Worm (Caenorhabditis elegans): ENCODE results near the gene str-181.

The str-181 gene

DNA sequence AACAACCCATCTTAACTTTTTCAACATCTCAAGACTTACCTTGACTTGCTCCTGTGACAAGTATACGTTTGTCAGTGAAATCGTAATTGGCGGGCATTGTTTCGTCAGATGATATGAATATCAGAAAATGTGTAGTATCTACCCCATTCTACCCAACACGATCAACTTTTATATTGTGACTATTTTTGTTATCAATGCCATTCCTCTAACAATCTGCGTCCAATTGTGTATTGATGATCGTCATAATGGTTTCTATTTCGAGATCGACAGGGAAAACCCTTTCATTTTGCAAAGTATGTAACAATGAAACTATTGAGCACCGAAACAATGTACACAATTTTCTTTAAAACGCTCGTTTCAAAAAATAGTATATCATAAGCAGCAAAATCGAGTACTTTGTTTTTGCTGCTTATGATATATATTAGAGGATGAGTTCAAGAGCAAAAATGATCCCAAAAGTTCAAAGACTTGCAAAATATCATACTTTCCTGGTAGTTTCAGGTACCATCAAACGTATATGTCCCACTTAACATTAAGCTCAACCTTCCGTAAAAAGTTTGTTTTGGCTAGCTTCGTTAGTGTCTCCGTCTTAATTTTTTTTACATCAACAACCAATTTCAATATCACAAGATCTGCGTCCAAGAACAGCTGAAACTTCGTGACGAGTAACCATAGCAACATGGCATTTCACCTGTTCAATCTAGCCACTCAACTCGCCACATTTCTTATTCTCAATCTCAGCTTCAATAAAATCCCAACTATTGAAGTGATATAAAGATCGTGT, 15.1 kb upstream of the str-181 start, which contains the start of the genes dhs-21 and xbx-9:
Gene dhs-21, minus strand, starts transcription at position 181 of the 784 bp plus-strand sequence.
Gene xbx-9, plus strand, starts transcription at position 734 of the 784 bp plus-strand sequence.
- TF ChIP-seq unc-62 (GFP tag; optimal IDR thresholded peaks at IDR 0.05), result no peak

DNA sequence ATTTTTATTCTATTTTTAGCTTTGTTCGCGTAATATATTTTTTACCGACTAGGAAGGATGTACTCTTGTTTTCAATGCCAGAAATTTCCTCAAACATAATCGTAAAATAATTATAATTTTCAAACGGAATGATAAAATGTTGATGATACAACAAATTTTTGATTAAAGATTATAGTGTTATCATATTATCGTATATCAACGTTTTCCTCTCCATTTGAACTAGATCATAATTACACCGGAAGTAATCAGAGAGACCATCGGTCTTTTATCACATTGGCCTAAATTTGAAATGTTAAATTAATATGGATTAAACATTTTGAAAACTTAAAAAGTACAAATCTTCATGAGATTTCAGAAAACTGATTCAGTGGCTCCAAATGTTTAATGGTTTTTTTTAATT, 14.2 kb upstream of the str-181 start:
- TF ChIP-seq unc-62 (GFP tag; optimal IDR thresholded peaks at IDR 0.05), result no peak

DNA sequence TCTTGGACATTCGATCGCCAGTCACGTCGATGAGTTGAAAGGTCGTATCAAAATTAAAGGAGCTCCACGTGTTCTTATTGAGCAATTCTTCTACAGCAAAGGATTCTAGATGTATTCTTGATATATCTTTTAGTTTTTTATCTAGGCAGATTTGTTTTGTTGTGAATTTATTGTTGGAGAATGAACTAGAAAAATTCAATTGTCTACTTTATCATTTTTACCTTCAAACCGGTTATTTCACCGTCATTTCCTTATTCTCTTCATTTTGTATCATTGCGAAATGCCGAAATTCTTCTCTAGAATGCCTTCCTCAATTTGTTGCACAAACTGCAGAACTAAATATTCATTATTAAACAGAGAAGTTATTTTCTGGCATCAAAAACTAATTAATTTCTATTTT, 10.7 kb upstream of the str-181 start, which contains the start of gene R11D1.10:
Gene R11D1.10, plus strand, starts transcription at position 301 of the 400 bp plus-strand sequence.
- TF ChIP-seq unc-62 (GFP tag; optimal IDR thresholded peaks at IDR 0.05), result no peak

DNA sequence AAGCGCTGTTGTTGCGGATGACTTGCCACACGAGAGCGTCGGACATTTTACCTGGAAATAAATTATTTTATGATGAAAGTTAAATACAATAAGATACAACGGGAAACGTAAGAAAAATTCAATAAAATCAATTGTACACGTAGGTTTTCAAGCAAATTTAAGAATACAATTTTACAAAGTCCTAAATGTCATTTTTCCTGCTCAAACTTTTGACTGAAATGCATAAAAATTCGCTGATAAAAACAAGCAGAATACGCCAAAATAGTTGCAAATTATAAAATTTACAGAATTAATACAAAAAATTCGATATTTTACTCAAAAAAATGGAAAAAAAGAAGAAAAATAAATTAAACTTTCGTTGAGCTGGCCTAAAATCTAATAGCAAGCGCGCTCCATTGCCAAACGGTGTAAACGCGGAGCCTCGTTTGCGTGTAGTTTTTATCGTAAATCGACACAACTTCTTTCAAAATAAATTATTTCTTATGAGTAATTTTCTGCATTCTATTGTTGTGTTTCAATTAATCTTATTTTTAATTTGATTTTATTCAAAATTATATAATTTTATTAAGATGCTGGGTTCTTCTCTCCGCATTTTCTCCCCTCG, 9.6 kb upstream of the str-181 start, which contains the start of the genes rpl-28 and mrpl-49:
Gene rpl-28, minus strand, starts transcription at position 51 of the 604 bp plus-strand sequence.
Gene mrpl-49, plus strand, starts transcription at position 570 of the 604 bp plus-strand sequence.
- TF ChIP-seq unc-62 (GFP tag; optimal IDR thresholded peaks at IDR 0.05), result no peak

DNA sequence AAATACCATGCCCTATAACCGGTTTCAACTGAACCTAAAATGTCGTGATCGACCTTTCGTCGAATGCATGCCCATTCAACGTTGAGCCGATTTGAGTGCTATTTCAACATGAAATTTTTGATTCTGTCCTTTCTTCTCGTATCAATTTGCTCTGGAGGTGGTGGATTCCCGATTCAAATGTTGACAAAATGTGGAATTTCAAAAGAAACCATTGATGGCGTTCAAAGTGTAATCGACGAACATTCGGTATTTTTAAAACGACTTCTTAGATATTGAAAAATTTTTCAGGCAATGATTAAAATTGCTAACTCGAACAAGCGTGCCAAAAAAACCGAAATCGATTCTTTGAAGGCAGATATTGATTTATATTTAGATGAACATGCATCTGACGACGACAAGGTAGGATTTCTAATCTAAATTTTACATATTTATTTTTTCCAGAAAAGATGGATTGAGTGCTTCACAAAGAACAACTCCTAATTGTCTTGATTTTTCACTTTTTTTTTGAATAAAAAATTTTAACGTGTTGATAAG, 8.6 kb upstream of the str-181 start, which contains the start of gene R11D1.13:
Gene R11D1.13, plus strand, starts transcription at position 51 of the 534 bp plus-strand sequence.
- TF ChIP-seq unc-62 (GFP tag; optimal IDR thresholded peaks at IDR 0.05), result no peak

DNA sequence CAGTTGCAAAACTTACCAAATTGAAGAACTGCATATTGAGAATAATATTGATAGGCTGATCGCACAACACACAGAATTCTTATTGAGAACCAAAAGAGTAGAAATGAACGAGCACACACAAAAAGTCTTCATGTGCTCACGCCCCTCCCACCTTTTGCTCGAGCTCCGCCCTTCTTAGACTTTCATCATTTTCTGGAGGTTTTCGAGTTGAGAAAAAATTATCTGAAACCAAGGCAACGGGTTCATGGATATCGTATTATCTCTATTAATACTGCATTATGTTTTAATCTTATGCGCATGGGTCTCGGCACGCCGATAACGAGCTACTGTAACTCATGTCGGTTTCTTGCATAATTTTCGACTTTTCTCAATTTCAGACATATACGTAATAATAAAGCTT, 7.4 kb upstream of the str-181 start, which contains the start of gene R11D1.12:
Gene R11D1.12, minus strand, starts transcription at position 101 of the 400 bp plus-strand sequence.
- TF ChIP-seq unc-62 (GFP tag; optimal IDR thresholded peaks at IDR 0.05), result no peak

DNA sequence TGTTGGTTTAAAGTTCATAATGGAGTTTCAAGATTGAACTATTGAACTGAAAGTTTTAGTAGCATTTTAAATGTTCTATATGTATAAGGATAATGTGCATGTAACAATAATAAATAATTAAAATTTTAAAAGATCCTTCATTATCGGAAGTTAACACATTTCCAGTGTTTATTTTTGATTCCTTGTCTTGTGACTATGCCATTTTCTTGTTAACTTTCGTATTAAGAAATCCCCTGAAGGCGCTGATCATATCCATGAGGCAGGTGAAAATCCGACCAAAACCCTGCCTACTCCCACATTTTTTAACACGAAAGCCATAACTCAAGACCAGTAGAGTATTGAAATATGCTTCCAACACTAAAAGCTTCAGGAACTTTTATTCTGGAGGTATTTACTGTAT, 1.2 kb upstream of the str-181 start, which contains the start of gene R11D1.7:
Gene R11D1.7, plus strand, starts transcription at position 301 of the 400 bp plus-strand sequence.
- no peak for TF ChIP-seq unc-62 (GFP tag; optimal IDR thresholded peaks at IDR 0.05)

DNA sequence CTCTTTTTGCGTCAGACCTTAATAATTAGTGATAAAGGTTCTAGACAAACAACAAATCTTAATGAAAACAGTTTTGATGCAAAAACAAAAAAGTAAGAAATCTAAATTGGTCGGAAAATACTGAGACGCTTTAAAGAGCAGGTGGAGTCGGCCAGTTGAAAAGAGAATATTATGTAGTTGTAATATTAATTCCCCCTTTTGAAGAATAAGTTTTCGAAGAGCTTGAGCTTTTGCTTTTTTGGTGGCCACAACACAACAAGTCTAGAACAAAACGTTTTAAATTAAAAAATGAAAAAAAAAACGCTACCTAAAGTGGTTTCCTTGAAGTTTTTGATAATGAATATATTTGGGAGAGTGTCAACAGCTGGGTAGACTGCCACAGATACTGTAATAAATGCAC, 2.1 kb downstream of the str-181 start, which contains the start of gene str-178:
Gene str-178, minus strand, starts transcription at position 101 of the 400 bp plus-strand sequence.
- TF ChIP-seq unc-62 (GFP tag; optimal IDR thresholded peaks at IDR 0.05), result no peak

DNA sequence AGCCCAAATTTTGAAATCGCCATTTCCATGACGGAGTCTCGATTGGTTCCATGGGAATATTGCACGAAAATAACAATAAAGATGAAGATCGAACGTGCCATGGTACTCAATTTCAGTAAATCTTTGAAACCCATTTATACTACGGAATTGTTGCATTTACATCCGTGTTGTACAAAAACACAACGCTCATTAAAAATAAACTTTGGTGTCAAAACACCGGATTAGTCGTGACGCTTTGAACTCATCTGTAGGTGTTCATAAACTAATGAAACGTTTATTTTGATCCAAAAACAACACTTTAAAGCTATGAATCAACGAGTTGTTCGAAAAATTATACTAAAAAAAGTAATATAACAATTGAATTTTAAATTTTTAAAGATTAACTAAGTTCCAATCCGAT, 4.4 kb downstream of the str-181 start, which contains the start of gene R11D1.4:
Gene R11D1.4, minus strand, starts transcription at position 101 of the 400 bp plus-strand sequence.
- TF ChIP-seq unc-62 (GFP tag; optimal IDR thresholded peaks at IDR 0.05), result no peak

DNA sequence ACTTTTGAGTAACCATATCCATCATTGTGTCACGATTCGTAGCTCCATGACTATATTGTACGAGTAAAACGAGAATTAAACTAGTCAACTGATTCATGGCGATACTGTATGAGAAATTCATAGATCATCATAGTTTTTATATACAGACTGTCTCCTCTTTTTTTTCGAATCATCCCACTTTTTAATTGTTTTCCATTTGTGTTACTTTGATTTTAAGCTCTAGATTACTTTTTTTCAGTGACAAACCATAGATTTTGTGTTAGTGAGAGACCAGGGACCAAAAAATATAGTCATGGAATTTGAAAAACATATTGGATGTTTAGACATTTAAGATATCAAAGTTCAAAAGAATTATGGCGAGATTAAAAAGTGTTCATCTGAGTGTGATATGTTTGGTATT, 6.5 kb downstream of the str-181 start, which contains the start of gene R11D1.3:
Gene R11D1.3, minus strand, starts transcription at position 101 of the 400 bp plus-strand sequence.
- TF ChIP-seq unc-62 (GFP tag; optimal IDR thresholded peaks at IDR 0.05), result no peak

DNA sequence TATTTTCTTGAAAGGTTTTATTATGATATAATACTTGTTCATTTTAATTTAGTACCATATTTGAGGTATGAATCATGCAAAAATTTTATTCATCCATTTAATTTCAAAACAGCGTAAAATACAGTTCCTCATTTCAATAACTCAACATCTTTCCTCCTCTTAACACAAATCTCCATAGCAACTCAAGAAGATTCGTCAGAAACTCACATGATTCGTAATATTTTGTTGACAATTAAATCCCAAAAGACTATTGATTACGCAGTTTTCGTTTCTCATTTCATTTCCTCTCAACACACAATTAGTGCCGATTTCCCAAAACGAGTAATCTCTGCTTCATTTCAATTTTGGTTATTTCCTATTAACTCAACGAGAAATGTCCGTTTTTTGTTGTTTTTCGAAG, 10.2 kb downstream of the str-181 start, which contains the start of gene R11D1.2:
Gene R11D1.2, plus strand, starts transcription at position 301 of the 400 bp plus-strand sequence.
- no peak for TF ChIP-seq unc-62 (GFP tag; optimal IDR thresholded peaks at IDR 0.05)

DNA sequence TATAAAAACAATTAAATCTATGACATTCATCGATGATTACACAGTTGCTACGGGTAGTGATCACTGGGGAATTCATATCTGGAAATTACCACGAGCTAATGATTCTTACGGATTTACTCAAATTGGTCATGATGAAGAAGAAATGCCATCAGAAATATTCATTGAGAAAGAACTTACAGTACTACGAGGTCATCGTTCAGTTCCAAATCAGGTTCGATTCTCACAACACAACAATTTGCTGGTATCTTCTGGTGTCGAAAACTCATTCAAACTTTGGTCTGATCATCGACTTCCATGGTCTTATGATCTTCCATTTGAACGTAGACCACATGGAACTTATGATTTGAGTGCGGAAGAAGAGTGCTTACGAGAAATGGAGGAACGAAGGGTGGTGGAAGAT, 12.0 kb downstream of the str-181 start:
- TF ChIP-seq unc-62 (GFP tag; optimal IDR thresholded peaks at IDR 0.05), result no peak

DNA sequence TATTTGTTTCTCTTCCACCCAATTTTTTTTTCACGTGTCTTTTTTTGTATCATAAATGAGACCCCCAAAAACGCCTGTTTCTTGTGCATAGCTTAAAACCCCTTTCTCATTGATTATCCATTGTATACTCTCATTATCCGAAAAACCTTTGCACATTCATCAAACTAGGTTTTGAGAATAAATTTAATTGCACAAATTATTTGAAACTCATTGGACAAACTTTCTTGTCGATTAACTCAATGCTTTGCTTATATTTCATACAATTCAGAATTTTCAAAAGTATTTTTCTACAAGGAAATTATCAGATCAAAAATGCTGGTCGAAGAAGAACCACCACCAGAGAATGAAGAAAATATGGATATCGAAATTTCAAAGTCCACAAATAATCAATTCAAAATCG, 14.4 kb downstream of the str-181 start, which contains the start of gene R11D1.1:
Gene R11D1.1, plus strand, starts transcription at position 301 of the 400 bp plus-strand sequence.
- TF ChIP-seq unc-62 (GFP tag; optimal IDR thresholded peaks at IDR 0.05), result no peak

DNA sequence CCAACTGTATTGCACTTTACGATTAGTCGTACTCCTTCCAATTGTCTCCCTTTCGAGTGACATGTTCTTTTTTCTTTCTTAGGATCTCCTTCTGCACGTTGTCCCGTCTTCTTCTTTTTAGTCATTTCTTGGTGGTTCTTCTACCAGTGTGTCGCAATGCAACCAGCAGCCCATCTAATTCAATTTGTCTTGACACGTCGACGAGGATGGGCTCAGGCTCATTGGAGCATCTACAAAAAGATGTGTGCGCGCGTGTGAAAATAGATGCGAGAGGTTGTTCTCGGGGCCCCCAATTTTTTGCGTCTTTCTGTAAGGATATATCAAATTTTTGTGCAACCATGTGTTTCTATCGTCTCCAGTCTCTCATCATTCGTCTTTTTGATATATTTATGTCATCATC, 16.9 kb downstream of the str-181 start:
- TF ChIP-seq unc-62 (GFP tag; optimal IDR thresholded peaks at IDR 0.05), result no peak

DNA sequence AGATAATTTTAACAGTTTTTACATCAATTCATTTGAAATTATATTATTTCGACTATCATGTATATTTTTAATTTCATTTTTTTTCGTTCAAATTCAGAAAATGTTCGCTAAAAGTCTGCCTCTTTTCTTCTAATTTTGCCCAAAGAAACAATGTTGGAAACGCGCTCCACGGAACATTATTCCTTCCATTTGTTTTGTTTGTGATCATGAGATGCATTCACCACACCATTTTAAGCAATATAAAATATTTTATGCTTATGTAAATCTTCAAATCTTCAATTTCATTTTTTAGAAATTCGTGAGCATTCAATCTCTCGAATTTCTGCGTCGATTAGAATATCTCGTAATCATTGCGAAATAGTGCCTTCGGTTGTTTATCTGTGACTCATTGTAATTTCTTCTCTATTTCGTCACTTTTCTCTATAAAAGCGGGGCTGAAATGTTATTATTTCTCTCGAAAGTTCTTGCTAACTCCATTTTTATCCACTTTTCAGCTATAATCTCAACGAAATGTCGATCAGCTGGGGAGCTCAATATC, 21.1 kb downstream of the str-181 start, which contains the start of gene istr-1:
Gene istr-1, plus strand, starts transcription at position 495 of the 538 bp plus-strand sequence.
- no peak for TF ChIP-seq unc-62 (GFP tag; optimal IDR thresholded peaks at IDR 0.05)
